Worm (Caenorhabditis elegans) whole organism, L2 larva: ENCODE measurements around the gene clec-238.

Experiments used
- lin-39 ChIP-seq: fragments of 150-350 bp; optimal IDR thresholded peaks from 2 replicates; lab custom pipeline; 2014; ENCODE audit warnings: missing biosample characterization, missing genetic modification reagents, missing genetic modification characterization
- zag-1 ChIP-seq: fragments of 150-350 bp; optimal IDR thresholded peaks from 2 replicates; lab custom pipeline; 2014; ENCODE audit warnings: missing biosample characterization, missing genetic modification characterization

- TF ChIP-seq zag-1 (tag; lab: Kevin White, UChicago) (no peak), lin-39 (tag; lab: Kevin White, UChicago) (no peak)
Measured at ce11 chrV:16980368-16980767, 28.8 kb downstream of the clec-238 start, which contains the start of gene srz-54.
